Fruit fly (Drosophila melanogaster) whole organism, adult: ENCODE results near the gene Muc68Ca.

Source experiments
- Crg-1 ChIP-seq: fragments of 200-800 bp; sonication (Bioruptor generic); optimal IDR thresholded peaks from 2 replicates; lab custom pipeline; 2016; ENCODE audit warnings: missing biosample characterization, missing genetic modification characterization
- Hr96 ChIP-seq: fragments of 200-800 bp; sonication (Bioruptor generic); optimal IDR thresholded peaks from 2 replicates; lab custom pipeline; 2016; ENCODE audit warnings: missing biosample characterization, missing genetic modification characterization
- bab1 ChIP-seq: fragments of 200-800 bp; sonication (Bioruptor generic); optimal IDR thresholded peaks from 3 replicates; lab custom pipeline; 2019; ENCODE audit warnings: missing biosample characterization, mild to moderate bottlenecking, missing genetic modification characterization, moderate library complexity
- kay ChIP-seq: fragments of 200-800 bp; sonication (Bioruptor generic); peaks from one replicate; lab custom pipeline; 2016; ENCODE audit warnings: missing biosample characterization, missing genetic modification characterization, borderline replicate concordance
- ovo ChIP-seq: fragments of 200-800 bp; sonication (Bioruptor generic); optimal IDR thresholded peaks from 2 replicates; lab custom pipeline; 2016; ENCODE audit warnings: missing biosample characterization, missing genetic modification characterization

DNA sequence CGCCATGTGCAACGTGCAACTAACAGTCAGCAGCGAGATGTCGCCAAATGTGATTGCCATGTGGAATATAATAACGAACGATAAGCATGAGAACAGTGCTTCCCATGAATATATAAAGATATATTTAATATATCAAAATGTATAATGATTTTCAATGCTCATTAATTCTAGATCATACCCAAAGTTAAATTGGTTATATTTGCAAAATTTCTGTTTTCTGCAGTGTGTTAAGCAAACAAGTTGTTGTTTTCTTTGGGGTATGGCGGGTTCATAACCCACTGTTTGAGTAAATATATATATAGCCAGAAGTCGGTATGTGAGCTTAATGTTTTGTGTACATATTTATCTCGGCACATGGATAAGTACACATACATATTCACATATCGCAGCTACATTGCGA lies 16.9 kb upstream of the Muc68Ca start:
- TF ChIP-seq Hr96 (GFP tag; lab: Kevin White, UChicago) (no peak), kay (GFP tag; lab: Kevin White, UChicago) (peak; percentile 43), bab1 (GFP tag; lab: Kevin White, UChicago) (no peak), ovo (GFP tag; lab: Kevin White, UChicago) (no peak), Crg-1 (GFP tag; lab: Kevin White, UChicago) (no peak)
